Worm (Caenorhabditis elegans) whole organism, L3 larva: ENCODE results near the gene cutl-16.

ENCODE experiments used
- R02D3.7 ChIP-seq: fragments of 150-350 bp; optimal IDR thresholded peaks from 2 replicates; lab custom pipeline; 2014; ENCODE audit warnings: missing biosample characterization, missing genetic modification characterization
- ZK546.5 ChIP-seq: sonication (generic microtip); optimal IDR thresholded peaks from 2 replicates; lab custom pipeline; 2017; ENCODE audit warnings: missing biosample characterization, missing genetic modification characterization
- aly-2 ChIP-seq: fragments of 150-350 bp; optimal IDR thresholded peaks from 2 replicates; lab custom pipeline; 2014; ENCODE audit warnings: missing biosample characterization, missing genetic modification characterization
- ama-1 ChIP-seq: fragments of 150-350 bp; optimal IDR thresholded peaks from 2 replicates; lab custom pipeline; 2018
- ceh-16 ChIP-seq: sonication (generic microtip); optimal IDR thresholded peaks from 2 replicates; lab custom pipeline; 2017; ENCODE audit warnings: missing biosample characterization, missing genetic modification characterization
- ceh-82 ChIP-seq: fragments of 150-350 bp; optimal IDR thresholded peaks from 2 replicates; lab custom pipeline; 2014; ENCODE audit warnings: missing biosample characterization, missing genetic modification characterization
- egl-27 ChIP-seq: sonication (generic microtip); optimal IDR thresholded peaks from 4 replicates; lab custom pipeline; 2017; ENCODE audit warnings: missing biosample characterization, missing genetic modification reagents, missing genetic modification characterization
- egl-5 ChIP-seq: fragments of 150-350 bp; optimal IDR thresholded peaks from 2 replicates; lab custom pipeline; 2017; ENCODE audit warnings: missing biosample characterization, missing genetic modification reagents, missing genetic modification characterization, inconsistent platforms
- elt-1 ChIP-seq: fragments of 150-350 bp; optimal IDR thresholded peaks from 2 replicates; lab custom pipeline; 2014; ENCODE audit warnings: missing biosample characterization, missing genetic modification characterization
- elt-2 ChIP-seq: sonication (generic microtip); optimal IDR thresholded peaks from 2 replicates; lab custom pipeline; 2016; ENCODE audit warnings: missing genetic modification reagents, mild to moderate bottlenecking, missing genetic modification characterization, missing compliant biosample characterization
- eor-1 ChIP-seq, 2 experiments: fragments of 150-350 bp; optimal IDR thresholded peaks; 2 replicates each; lab custom pipeline; 2014 to 2018; ENCODE audit warnings: missing biosample characterization in 2 of 2, missing genetic modification characterization in 2 of 2
- fkh-10 ChIP-seq: sonication (generic microtip); optimal IDR thresholded peaks from 2 replicates; lab custom pipeline; 2017; ENCODE audit warnings: missing biosample characterization, missing genetic modification reagents, missing genetic modification characterization
- fkh-2 ChIP-seq: fragments of 150-350 bp; optimal IDR thresholded peaks from 2 replicates; lab custom pipeline; 2014; ENCODE audit warnings: missing biosample characterization, missing genetic modification reagents, missing genetic modification characterization
- fos-1 ChIP-seq: fragments of 150-350 bp; optimal IDR thresholded peaks from 2 replicates; lab custom pipeline; 2014; ENCODE audit warnings: missing biosample characterization, missing genetic modification characterization
- hmg-11 ChIP-seq: sonication (generic microtip); optimal IDR thresholded peaks from 2 replicates; lab custom pipeline; 2016; ENCODE audit warnings: missing genetic modification characterization, missing compliant biosample characterization
- jun-1 ChIP-seq: fragments of 150-350 bp; optimal IDR thresholded peaks from 2 replicates; lab custom pipeline; 2014; ENCODE audit warnings: missing biosample characterization, missing genetic modification reagents, missing genetic modification characterization
- lin-15B ChIP-seq: fragments of 150-350 bp; optimal IDR thresholded peaks from 2 replicates; lab custom pipeline; 2014; ENCODE audit warnings: missing biosample characterization, missing genetic modification characterization
- lsy-12 ChIP-seq: sonication (generic microtip); optimal IDR thresholded peaks from 2 replicates; lab custom pipeline; 2016; ENCODE audit warnings: mild to moderate bottlenecking, missing genetic modification characterization, missing compliant biosample characterization
- mdl-1 ChIP-seq: fragments of 150-350 bp; optimal IDR thresholded peaks from 2 replicates; lab custom pipeline; 2014; ENCODE audit warnings: missing biosample characterization, missing genetic modification characterization
- mml-1 ChIP-seq: fragments of 150-350 bp; sonication (generic microtip); optimal IDR thresholded peaks from 3 replicates; lab custom pipeline; 2014; ENCODE audit warnings: missing biosample characterization, missing genetic modification characterization
- nfya-1 ChIP-seq: sonication (generic microtip); optimal IDR thresholded peaks from 2 replicates; lab custom pipeline; 2017; ENCODE audit warnings: missing genetic modification characterization, mild to moderate bottlenecking, missing compliant biosample characterization, antibody characterized with exemption, moderate library complexity; ENCODE audit not compliant: insufficient read depth
- nhr-12 ChIP-seq: fragments of 150-350 bp; optimal IDR thresholded peaks from 2 replicates; lab custom pipeline; 2014; ENCODE audit warnings: missing biosample characterization, missing genetic modification characterization
- nhr-23 ChIP-seq: fragments of 150-350 bp; optimal IDR thresholded peaks from 2 replicates; lab custom pipeline; 2014; ENCODE audit warnings: missing biosample characterization, missing genetic modification reagents, missing genetic modification characterization
- nhr-237 ChIP-seq: fragments of 150-350 bp; optimal IDR thresholded peaks from 2 replicates; lab custom pipeline; 2014; ENCODE audit warnings: missing biosample characterization, missing genetic modification characterization
- nhr-25 ChIP-seq: sonication (generic microtip); optimal IDR thresholded peaks from 2 replicates; lab custom pipeline; 2017; ENCODE audit warnings: missing biosample characterization, missing genetic modification characterization
- nhr-43 ChIP-seq: sonication (generic microtip); optimal IDR thresholded peaks from 2 replicates; lab custom pipeline; 2016; ENCODE audit warnings: mild to moderate bottlenecking, missing genetic modification characterization, missing compliant biosample characterization; ENCODE audit not compliant: poor library complexity, severe bottlenecking
- nhr-67 ChIP-seq: fragments of 150-350 bp; optimal IDR thresholded peaks from 2 replicates; lab custom pipeline; 2014; ENCODE audit warnings: missing biosample characterization, missing genetic modification characterization
- nhr-77 ChIP-seq: fragments of 150-350 bp; optimal IDR thresholded peaks from 2 replicates; lab custom pipeline; 2014; ENCODE audit warnings: missing biosample characterization, missing genetic modification characterization
- pha-4 ChIP-seq: fragments of 150-350 bp; optimal IDR thresholded peaks from 2 replicates; lab custom pipeline; 2014; ENCODE audit warnings: missing biosample characterization, missing genetic modification reagents, missing genetic modification characterization
- pqm-1 ChIP-seq: fragments of 150-350 bp; optimal IDR thresholded peaks from 2 replicates; lab custom pipeline; 2017; ENCODE audit warnings: missing biosample characterization, missing genetic modification characterization, inconsistent platforms
- sea-2 ChIP-seq: fragments of 150-350 bp; sonication (generic microtip); optimal IDR thresholded peaks from 4 replicates; lab custom pipeline; 2014; ENCODE audit warnings: missing biosample characterization, missing genetic modification reagents, missing genetic modification characterization
- skn-1 ChIP-seq: fragments of 150-350 bp; optimal IDR thresholded peaks from 2 replicates; lab custom pipeline; 2014; ENCODE audit warnings: missing biosample characterization, missing genetic modification characterization
- tbx-2 ChIP-seq: sonication (generic microtip); optimal IDR thresholded peaks from 2 replicates; lab custom pipeline; 2016; ENCODE audit warnings: mild to moderate bottlenecking, missing genetic modification characterization, missing compliant biosample characterization
- unc-62 ChIP-seq: fragments of 150-350 bp; sonication (generic microtip); optimal IDR thresholded peaks from 4 replicates; lab custom pipeline; 2014; ENCODE audit warnings: missing biosample characterization, missing genetic modification reagents, missing genetic modification characterization
- zag-1 ChIP-seq: fragments of 150-350 bp; optimal IDR thresholded peaks from 2 replicates; lab custom pipeline; 2014; ENCODE audit warnings: missing biosample characterization, missing genetic modification characterization
- ztf-11 ChIP-seq: fragments of 150-350 bp; optimal IDR thresholded peaks from 2 replicates; lab custom pipeline; 2014; ENCODE audit warnings: missing biosample characterization, missing genetic modification characterization

cutl-16 gene

ce11 chrII:6409098-6409497 lies 32.1 kb upstream of the cutl-16 start:
- TF ChIP-seq mdl-1 (tag; lab: Kevin White, UChicago): no peak
- TF ChIP-seq nhr-25 (tag; lab: Kevin White, UChicago): peak; percentile 37
- TF ChIP-seq nhr-77 (tag; lab: Kevin White, UChicago): no peak
- no peak for TF ChIP-seq aly-2 (tag; lab: Kevin White, UChicago)
- TF ChIP-seq skn-1 (tag; lab: Kevin White, UChicago): no peak
- no peak for TF ChIP-seq eor-1 (tag; optimal IDR thresholded peaks at IDR 0.05; lab: Kevin White, UChicago)
- no peak for TF ChIP-seq tbx-2 (tag; lab: Kevin White, UChicago)
- no peak for TF ChIP-seq lin-15B
- no peak for TF ChIP-seq nhr-43
- TF ChIP-seq R02D3.7 (tag; lab: Kevin White, UChicago): no peak
- no peak for TF ChIP-seq sea-2 (GFP tag; lab: Kevin White, UChicago)
- TF ChIP-seq ama-1 (lab: Kevin White, UChicago): peak; percentile 24
- no peak for TF ChIP-seq nhr-23 (tag; lab: Kevin White, UChicago)
- TF ChIP-seq elt-2: no peak
- TF ChIP-seq lsy-12 (tag; lab: Kevin White, UChicago): no peak
- no peak for TF ChIP-seq zag-1 (tag; lab: Kevin White, UChicago)

ce11 chrII:6410181-6410580 lies 31.0 kb upstream of the cutl-16 start, which contains the start of gene T25D10.4:
Gene T25D10.4 (minus strand): TSS chrII:6410281.
- TF ChIP-seq zag-1 (tag; lab: Kevin White, UChicago): no peak
- TF ChIP-seq egl-5 (tag; lab: Kevin White, UChicago): no peak
- TF ChIP-seq nhr-237 (tag; lab: Kevin White, UChicago): no peak
- no peak for TF ChIP-seq pqm-1
- no peak for TF ChIP-seq ceh-82
- no peak for TF ChIP-seq sea-2 (GFP tag; lab: Kevin White, UChicago)
- TF ChIP-seq ama-1 (lab: Kevin White, UChicago): no peak
- no peak for TF ChIP-seq nhr-67 (tag; lab: Kevin White, UChicago)
- no peak for TF ChIP-seq nhr-43
- no peak for TF ChIP-seq fkh-2 (tag; lab: Kevin White, UChicago)
- no peak for TF ChIP-seq nhr-23 (tag; lab: Kevin White, UChicago)
- TF ChIP-seq mml-1 (tag; lab: Kevin White, UChicago): no peak
- TF ChIP-seq fkh-10: no peak
- TF ChIP-seq ceh-16: no peak
- TF ChIP-seq, all 47 proteins: peak for 0

- no peak for TF ChIP-seq nhr-12
- no peak for TF ChIP-seq eor-1 (tag; optimal IDR thresholded peaks at IDR 0.05; lab: Kevin White, UChicago)
- TF ChIP-seq fos-1 (tag; lab: Kevin White, UChicago): no peak
- TF ChIP-seq mdl-1 (tag; lab: Kevin White, UChicago): no peak
- TF ChIP-seq unc-62: no peak
- TF ChIP-seq nfya-1 (tag; lab: Kevin White, UChicago): no peak
- no peak for TF ChIP-seq nhr-67 (tag; lab: Kevin White, UChicago)
- TF ChIP-seq elt-1 (tag; lab: Kevin White, UChicago): no peak
- TF ChIP-seq ama-1 (lab: Kevin White, UChicago): no peak
- TF ChIP-seq ztf-11 (tag; lab: Kevin White, UChicago): no peak
- no peak for TF ChIP-seq egl-27 (tag; lab: Kevin White, UChicago)
- no peak for TF ChIP-seq hmg-11 (tag; lab: Kevin White, UChicago)
Measured at ce11 chrII:6411660-6412451, 29.4 kb upstream of the cutl-16 start.

ce11 chrII:6413788-6414187 lies 27.4 kb upstream of the cutl-16 start:
- TF ChIP-seq pha-4 (tag; lab: Kevin White, UChicago) (peak; percentile 29), elt-2 (peak; percentile 98), ceh-16 (no peak), jun-1 (tag; lab: Kevin White, UChicago) (peak; percentile 49), ZK546.5 (no peak), pqm-1 (peak; percentile 70)
